1 fruit fly cellular context compared by ENCODE assay signal in the genomic region with DNA sequence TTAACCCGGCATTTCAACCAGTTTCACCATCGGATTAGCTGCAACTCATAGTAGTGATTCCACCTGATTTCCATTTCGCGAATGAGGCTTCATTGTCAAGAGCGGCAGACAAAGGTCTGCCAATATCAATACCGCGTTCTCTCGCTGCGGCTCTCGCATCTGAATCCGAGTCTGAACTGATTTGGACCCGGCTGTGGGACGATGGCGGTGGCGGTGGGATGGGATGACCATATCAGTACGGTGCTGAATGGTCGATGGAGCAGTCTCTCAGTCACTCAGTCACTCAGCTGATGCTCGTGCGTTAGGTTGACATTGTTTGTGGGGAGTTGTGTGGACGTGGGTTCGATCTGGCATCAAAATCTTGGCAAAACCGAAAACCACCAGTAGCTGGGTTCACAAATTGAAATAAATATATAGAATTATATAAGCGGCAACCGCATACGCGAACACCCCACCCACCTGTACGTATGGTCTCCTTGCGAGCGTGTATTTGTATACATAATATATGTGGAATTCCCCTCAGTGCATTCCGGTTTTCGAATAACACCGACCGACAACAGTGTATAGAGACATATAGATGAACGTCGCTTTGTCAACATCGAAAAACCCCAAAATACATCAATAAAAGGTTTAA.
A peak's percentile ranks its signal among the peaks of the same experiment; 100 is the strongest.
TF ChIP-seq lines count a peak whose summit lies in the region.

A gene (plus strand): TSS at position 235 of the 634 bp plus-strand sequence.

TF ChIP-seq in whole organism, embryonic, 481 proteins besides CTCF, POLR2A, EP300 and RAD21 (continued from another document):
- no peak for TF ChIP-seq CG1647 (GFP tag; optimal IDR thresholded peaks at IDR 0.05; lab: Kevin White, UChicago)
- TF ChIP-seq CG7928 (GFP tag; optimal IDR thresholded peaks at IDR 0.05; lab: Kevin White, UChicago): no peak
- no peak for TF ChIP-seq CG14965 (GFP tag; optimal IDR thresholded peaks at IDR 0.05; lab: Kevin White, UChicago; ENCODE audit: borderline replicate concordance)
- no peak for TF ChIP-seq sc (optimal IDR thresholded peaks at IDR 0.05; lab: Kevin White, UChicago)
- TF ChIP-seq sc (GFP tag; optimal IDR thresholded peaks at IDR 0.05; lab: Kevin White, UChicago): no peak
- peak; percentile 46 for TF ChIP-seq sd (tag; optimal IDR thresholded peaks at IDR 0.05; lab: Kevin White, UChicago)
- 0 out of 2 replicates have a peak, but pooled peaks have one; percentile 18 for TF ChIP-seq gsb (GFP tag; IDR thresholded peaks at IDR 0.05; lab: Robert Waterston, UW)
- no peak for TF ChIP-seq CG1233 (GFP tag; optimal IDR thresholded peaks at IDR 0.05; lab: Kevin White, UChicago)
- TF ChIP-seq gro (GFP tag; optimal IDR thresholded peaks at IDR 0.05; lab: Kevin White, UChicago): no peak
- TF ChIP-seq B-H1 (GFP tag; IDR thresholded peaks at IDR 0.05; lab: Robert Waterston, UW): no peak
- no peak for TF ChIP-seq gfzf (GFP tag; optimal IDR thresholded peaks at IDR 0.05; lab: Kevin White, UChicago)
- no peak for TF ChIP-seq Hr3 (GFP tag; optimal IDR thresholded peaks at IDR 0.05; lab: Kevin White, UChicago)
- no peak for TF ChIP-seq CG11695 (GFP tag; IDR thresholded peaks at IDR 0.05; lab: Robert Waterston, UW)
- peak; percentile 65 for TF ChIP-seq crol (GFP tag; IDR thresholded peaks at IDR 0.05; lab: Robert Waterston, UW)
- peak in 1 of 2 experiments; percentile 33 for TF ChIP-seq Trl (optimal IDR thresholded peaks at IDR 0.05; lab: Kevin White, UChicago)
- no peak for TF ChIP-seq Trl (GFP tag; optimal IDR thresholded peaks at IDR 0.05; lab: Kevin White, UChicago)
- no peak for TF ChIP-seq CG15601 (tag; optimal IDR thresholded peaks at IDR 0.05; lab: Kevin White, UChicago)
- no peak for TF ChIP-seq Hand (GFP tag; optimal IDR thresholded peaks at IDR 0.05; lab: Kevin White, UChicago)
- TF ChIP-seq CG17186 (GFP tag; optimal IDR thresholded peaks at IDR 0.05; lab: Kevin White, UChicago): no peak
- no peak for TF ChIP-seq CG8290 (GFP tag; optimal IDR thresholded peaks at IDR 0.05; lab: Kevin White, UChicago)
- TF ChIP-seq CG8290 (tag; optimal IDR thresholded peaks at IDR 0.05; lab: Kevin White, UChicago): peak in 1 of 2 experiments; percentile 29
- TF ChIP-seq BEAF-32 (GFP tag; optimal IDR thresholded peaks at IDR 0.05; lab: Kevin White, UChicago): no peak
TF ChIP-seq in whole organism, embryonic: peak in this region for 26.
